Worm (Caenorhabditis elegans) whole organism, L1 larva: ENCODE data around the gene taf-9.

ENCODE experiments used
- C04F5.9 ChIP-seq: sonication (generic microtip); optimal IDR thresholded peaks from 2 replicates; lab custom pipeline; 2016; ENCODE audit warnings: missing genetic modification characterization, missing compliant biosample characterization
- C16A3.4 ChIP-seq: fragments of 150-350 bp; optimal IDR thresholded peaks from 2 replicates; lab custom pipeline; 2014; ENCODE audit warnings: missing biosample characterization, missing genetic modification characterization
- F16B12.6 ChIP-seq: fragments of 150-350 bp; optimal IDR thresholded peaks from 2 replicates; lab custom pipeline; 2014; ENCODE audit warnings: missing biosample characterization, missing genetic modification characterization
- aly-2 ChIP-seq: fragments of 150-350 bp; optimal IDR thresholded peaks from 2 replicates; lab custom pipeline; 2014; ENCODE audit warnings: missing biosample characterization, missing genetic modification characterization
- ama-1 ChIP-seq: fragments of 150-350 bp; optimal IDR thresholded peaks from 2 replicates; lab custom pipeline; 2014
- blmp-1 ChIP-seq: fragments of 150-350 bp; optimal IDR thresholded peaks from 2 replicates; lab custom pipeline; 2014; ENCODE audit warnings: missing biosample characterization, missing genetic modification characterization
- ceh-63 ChIP-seq: fragments of 200-800 bp; sonication (Bioruptor generic); optimal IDR thresholded peaks from 2 replicates; lab custom pipeline; 2018; ENCODE audit warnings: mild to moderate bottlenecking, missing genetic modification characterization, missing compliant biosample characterization
- ceh-82 ChIP-seq, 3 experiments: fragments of 150-350 bp in 1 of 3; sonication (generic microtip) in 2 of 3; optimal IDR thresholded peaks; 2 replicates each; lab custom pipeline; 2014 to 2017; ENCODE audit warnings: missing biosample characterization in 3 of 3, missing genetic modification characterization in 3 of 3
- ceh-88 ChIP-seq: fragments of 200-800 bp; sonication (Bioruptor generic); IDR thresholded peaks from 2 replicates; pipeline ENCODE4 v1.3.6; 2022; ENCODE audit warnings: missing genetic modification characterization, missing compliant biosample characterization
- ceh-90 ChIP-seq: sonication (generic microtip); optimal IDR thresholded peaks from 2 replicates; lab custom pipeline; 2016; ENCODE audit warnings: missing genetic modification characterization, missing compliant biosample characterization
- ces-1 ChIP-seq: fragments of 150-350 bp; optimal IDR thresholded peaks from 2 replicates; lab custom pipeline; 2014; ENCODE audit warnings: missing biosample characterization, missing genetic modification reagents, missing genetic modification characterization
- egl-13 ChIP-seq: sonication (generic microtip); optimal IDR thresholded peaks from 2 replicates; lab custom pipeline; 2016; ENCODE audit warnings: missing genotype, missing genetic modification reagents, missing genetic modification characterization, missing compliant biosample characterization
- elt-3 ChIP-seq, 6 experiments: fragments of 150-350 bp in 1 of 6; sonication (generic microtip); optimal IDR thresholded peaks; 2 replicates each; lab custom pipeline; 2017 to 2018; ENCODE audit warnings: missing biosample characterization in 6 of 6, missing genetic modification characterization in 6 of 6, inconsistent platforms in 1 of 6
- ets-5 ChIP-seq: fragments of 200-800 bp; sonication (Bioruptor generic); IDR thresholded peaks from 2 replicates; pipeline ENCODE4 v1.3.6; 2022; ENCODE audit warnings: missing genetic modification characterization, missing compliant biosample characterization
- fos-1 ChIP-seq: fragments of 150-350 bp; optimal IDR thresholded peaks from 2 replicates; lab custom pipeline; 2014; ENCODE audit warnings: missing biosample characterization, missing genetic modification characterization
- hlh-17 ChIP-seq: fragments of 200-800 bp; sonication (Bioruptor generic); optimal IDR thresholded peaks from 2 replicates; lab custom pipeline; 2018; ENCODE audit warnings: missing genetic modification characterization, mild to moderate bottlenecking, missing compliant biosample characterization, moderate library complexity, borderline replicate concordance
- hlh-4 ChIP-seq: sonication (generic microtip); optimal IDR thresholded peaks from 2 replicates; lab custom pipeline; 2016; ENCODE audit warnings: mild to moderate bottlenecking, missing genetic modification characterization, missing compliant biosample characterization
- jun-1 ChIP-seq: fragments of 150-350 bp; optimal IDR thresholded peaks from 2 replicates; lab custom pipeline; 2014; ENCODE audit warnings: missing biosample characterization, missing genetic modification reagents, missing genetic modification characterization
- lin-13 ChIP-seq: fragments of 150-350 bp; optimal IDR thresholded peaks from 2 replicates; lab custom pipeline; 2014; ENCODE audit warnings: missing biosample characterization, missing genetic modification reagents, missing genetic modification characterization
- lin-35 ChIP-seq, 2 experiments: fragments of 150-350 bp; optimal IDR thresholded peaks; 2 replicates each; lab custom pipeline; 2014; ENCODE audit warnings: missing biosample characterization in 2 of 2, missing genetic modification characterization in 2 of 2, missing genetic modification reagents in 2 of 2
- lir-3 ChIP-seq: sonication (generic microtip); optimal IDR thresholded peaks from 2 replicates; lab custom pipeline; 2016; ENCODE audit warnings: mild to moderate bottlenecking, missing genetic modification characterization, moderate library complexity, missing compliant biosample characterization; ENCODE audit not compliant: poor library complexity
- mep-1 ChIP-seq: fragments of 150-350 bp; optimal IDR thresholded peaks from 2 replicates; lab custom pipeline; 2014; ENCODE audit warnings: missing biosample characterization, missing genetic modification characterization
- nhr-11 ChIP-seq: fragments of 150-350 bp; optimal IDR thresholded peaks from 2 replicates; lab custom pipeline; 2014; ENCODE audit warnings: missing biosample characterization, missing genetic modification characterization
- nhr-12 ChIP-seq: sonication (generic microtip); optimal IDR thresholded peaks from 2 replicates; lab custom pipeline; 2017; ENCODE audit warnings: missing biosample characterization, missing genetic modification characterization
- nhr-19 ChIP-seq: fragments of 200-800 bp; sonication (Bioruptor generic); conservative IDR thresholded peaks from 2 replicates; pipeline ENCODE4 v1.3.6; 2022; ENCODE audit warnings: missing genetic modification characterization, missing compliant biosample characterization
- nhr-237 ChIP-seq: fragments of 150-350 bp; optimal IDR thresholded peaks from 2 replicates; lab custom pipeline; 2014; ENCODE audit warnings: missing biosample characterization, missing genetic modification characterization
- nhr-28 ChIP-seq: fragments of 150-350 bp; optimal IDR thresholded peaks from 2 replicates; lab custom pipeline; 2014; ENCODE audit warnings: missing biosample characterization, missing genetic modification characterization
- nhr-71 ChIP-seq: sonication (generic microtip); optimal IDR thresholded peaks from 2 replicates; lab custom pipeline; 2016; ENCODE audit warnings: mild to moderate bottlenecking, missing genetic modification characterization, moderate library complexity, missing compliant biosample characterization
- nhr-76 ChIP-seq: sonication (generic microtip); optimal IDR thresholded peaks from 2 replicates; lab custom pipeline; 2017; ENCODE audit warnings: missing biosample characterization, missing genetic modification characterization
- nhr-77 ChIP-seq: fragments of 150-350 bp; optimal IDR thresholded peaks from 2 replicates; lab custom pipeline; 2014; ENCODE audit warnings: missing biosample characterization, missing genetic modification characterization
- nhr-84 ChIP-seq: sonication (generic microtip); optimal IDR thresholded peaks from 2 replicates; lab custom pipeline; 2017; ENCODE audit warnings: missing biosample characterization, missing genetic modification characterization
- nhr-85 ChIP-seq: sonication (generic microtip); peaks from one replicate; lab custom pipeline; 2016; ENCODE audit warnings: missing genetic modification characterization, inconsistent platforms, missing compliant biosample characterization
- nhr-90 ChIP-seq: sonication (generic microtip); optimal IDR thresholded peaks from 2 replicates; lab custom pipeline; 2016; ENCODE audit warnings: mild to moderate bottlenecking, missing genetic modification characterization, missing compliant biosample characterization; ENCODE audit not compliant: poor library complexity
- pqm-1 ChIP-seq: sonication (generic microtip); optimal IDR thresholded peaks from 3 replicates; lab custom pipeline; 2017; ENCODE audit warnings: missing biosample characterization, missing genetic modification characterization
- snpc-4 ChIP-seq: fragments of 150-350 bp; optimal IDR thresholded peaks from 2 replicates; lab custom pipeline; 2014; ENCODE audit warnings: missing biosample characterization, missing genetic modification characterization
- sox-4 ChIP-seq: sonication (generic microtip); optimal IDR thresholded peaks from 2 replicates; lab custom pipeline; 2016; ENCODE audit warnings: missing genetic modification characterization, missing compliant biosample characterization
- sptf-1 ChIP-seq: fragments of 150-350 bp; optimal IDR thresholded peaks from 2 replicates; lab custom pipeline; 2014; ENCODE audit warnings: missing biosample characterization, missing genetic modification characterization
- sup-37 ChIP-seq: fragments of 200-800 bp; sonication (Bioruptor generic); optimal IDR thresholded peaks from 2 replicates; lab custom pipeline; 2018; ENCODE audit warnings: mild to moderate bottlenecking, missing genetic modification characterization, missing compliant biosample characterization
- swsn-7 ChIP-seq: sonication (generic microtip); optimal IDR thresholded peaks from 2 replicates; lab custom pipeline; 2016; ENCODE audit warnings: missing genetic modification characterization, missing compliant biosample characterization
- tbx-2 ChIP-seq: sonication (generic microtip); optimal IDR thresholded peaks from 2 replicates; lab custom pipeline; 2016; ENCODE audit warnings: missing genetic modification characterization, missing compliant biosample characterization
- unc-62 ChIP-seq: fragments of 150-350 bp; optimal IDR thresholded peaks from 2 replicates; lab custom pipeline; 2014; ENCODE audit warnings: missing biosample characterization, missing genetic modification reagents, missing genetic modification characterization
- unc-98 ChIP-seq: fragments of 200-800 bp; sonication (Bioruptor generic); IDR thresholded peaks from 2 replicates; pipeline ENCODE4 v1.3.6; 2022; ENCODE audit warnings: missing genetic modification characterization, missing compliant biosample characterization
- vab-15 ChIP-seq: sonication (generic microtip); optimal IDR thresholded peaks from 2 replicates; lab custom pipeline; 2017; ENCODE audit warnings: missing genotype, mild to moderate bottlenecking, missing genetic modification characterization, missing compliant biosample characterization
- zip-4 ChIP-seq: fragments of 200-800 bp; sonication (Bioruptor generic); optimal IDR thresholded peaks from 2 replicates; lab custom pipeline; 2018; ENCODE audit warnings: mild to moderate bottlenecking, missing genetic modification characterization, moderate library complexity, missing compliant biosample characterization
- ztf-4 ChIP-seq: fragments of 150-350 bp; optimal IDR thresholded peaks from 2 replicates; lab custom pipeline; 2014; ENCODE audit warnings: missing biosample characterization, missing genetic modification characterization

The taf-9 gene

DNA sequence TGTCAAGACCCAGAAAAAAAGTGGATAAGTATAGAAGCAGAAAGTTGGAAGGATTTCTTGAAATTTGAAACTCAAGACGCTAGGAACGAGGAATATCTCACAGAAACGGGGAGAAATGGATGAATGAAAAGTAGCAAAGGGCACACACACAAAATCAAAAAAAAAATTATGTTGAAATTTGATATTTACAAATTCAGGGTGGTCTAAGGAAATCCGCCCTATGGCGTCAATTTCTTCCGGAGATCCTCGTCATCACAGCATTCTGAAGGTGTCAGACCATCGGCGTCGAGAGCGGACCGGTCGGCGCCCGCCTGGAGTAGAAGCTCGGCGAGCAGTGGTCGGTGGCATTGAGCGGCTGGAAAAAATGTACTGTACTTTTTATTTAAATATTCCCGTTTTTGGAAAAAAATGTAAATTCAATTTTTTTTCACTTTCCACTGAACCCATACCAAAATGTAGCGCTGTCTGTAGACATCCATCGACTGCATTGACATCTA lies 16.0 kb downstream of the taf-9 start:
- TF ChIP-seq pqm-1 (tag; lab: Kevin White, UChicago), result no peak
- TF ChIP-seq lin-13 (GFP tag; lab: Kevin White, UChicago), result no peak
- TF ChIP-seq lin-35 (GFP tag; optimal IDR thresholded peaks at IDR 0.05; lab: Kevin White, UChicago), result no peak
- no peak for TF ChIP-seq nhr-77
- no peak for TF ChIP-seq nhr-85 (tag; lab: Kevin White, UChicago)
- TF ChIP-seq F16B12.6, result no peak
- TF ChIP-seq unc-98 (GFP tag; lab: Robert Waterston, UW), result no peak
- TF ChIP-seq hlh-4, result no peak
- no peak for TF ChIP-seq nhr-19
- TF ChIP-seq jun-1, result no peak
- TF ChIP-seq ama-1 (lab: Kevin White, UChicago), result no peak
- TF ChIP-seq egl-13 (tag; lab: Kevin White, UChicago), result no peak
- TF ChIP-seq elt-3 (tag; optimal IDR thresholded peaks at IDR 0.05; lab: Kevin White, UChicago), result no peak
- TF ChIP-seq aly-2 (tag; lab: Kevin White, UChicago), result no peak
- no peak for TF ChIP-seq nhr-28 (tag; lab: Kevin White, UChicago)
- TF ChIP-seq vab-15 (tag; lab: Kevin White, UChicago), result no peak
- no peak for TF ChIP-seq hlh-17 (GFP tag; lab: Kevin White, UChicago)

DNA sequence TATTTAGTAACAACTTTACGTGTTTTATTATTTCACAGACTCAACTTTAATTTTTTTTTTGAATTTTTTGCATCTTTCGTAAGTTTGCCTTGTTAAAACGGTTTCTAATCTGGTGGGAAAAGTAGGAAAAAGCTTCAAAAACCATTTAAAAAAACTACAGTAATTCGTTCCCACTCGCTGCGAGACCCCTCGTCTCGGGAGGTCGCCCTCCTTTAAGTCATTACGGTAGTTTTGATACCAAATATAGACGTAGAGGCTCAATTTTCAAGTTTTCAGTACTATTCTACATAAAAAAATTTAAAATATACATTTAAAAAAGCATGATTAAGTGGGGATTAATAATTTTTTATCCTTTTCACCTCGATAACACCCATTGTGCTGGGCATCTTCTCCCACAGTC lies 16.8 kb downstream of the taf-9 start:
- TF ChIP-seq snpc-4 (tag; lab: Kevin White, UChicago), result no peak
- TF ChIP-seq sox-4 (tag; lab: Kevin White, UChicago), result no peak
- TF ChIP-seq ceh-82 (tag; optimal IDR thresholded peaks at IDR 0.05; lab: Kevin White, UChicago), result no peak
- no peak for TF ChIP-seq vab-15 (tag; lab: Kevin White, UChicago)
- no peak for TF ChIP-seq nhr-11
- no peak for TF ChIP-seq nhr-84
- TF ChIP-seq jun-1, result no peak
- no peak for TF ChIP-seq mep-1 (tag; lab: Kevin White, UChicago)
- no peak for TF ChIP-seq sup-37 (GFP tag; lab: Kevin White, UChicago)
- TF ChIP-seq ama-1 (lab: Kevin White, UChicago), result no peak
- no peak for TF ChIP-seq nhr-12 (tag; lab: Kevin White, UChicago)
- no peak for TF ChIP-seq ceh-90 (tag; lab: Kevin White, UChicago)
- TF ChIP-seq nhr-90, result no peak
- no peak for TF ChIP-seq ceh-63 (GFP tag; lab: Kevin White, UChicago)
- no peak for TF ChIP-seq fos-1 (tag; lab: Kevin White, UChicago)
- TF ChIP-seq F16B12.6, result no peak

DNA sequence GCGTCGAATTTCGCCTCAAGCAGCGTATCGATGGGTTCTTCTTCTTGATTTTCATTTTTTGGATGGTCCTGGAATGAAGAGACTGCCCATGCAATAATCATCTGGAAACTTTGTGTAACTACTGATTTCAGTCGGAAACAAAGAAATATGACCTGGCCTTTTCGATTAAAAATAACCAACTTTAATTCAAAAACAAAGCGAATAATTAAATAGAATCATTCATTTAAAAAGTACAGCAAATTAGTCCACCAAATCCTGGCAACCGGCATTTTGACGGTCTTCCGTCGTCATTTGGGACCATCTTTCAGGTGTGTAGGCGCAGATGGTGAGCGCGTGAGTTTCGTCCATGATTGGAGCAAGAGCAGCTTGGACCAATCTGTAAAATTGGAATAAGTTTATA lies 17.5 kb downstream of the taf-9 start, which contains the start of gene acbp-5:
TSS of gene acbp-5 (minus strand) at position 101 of the 400 bp plus-strand sequence.
- no peak for TF ChIP-seq tbx-2 (tag; lab: Kevin White, UChicago)
- no peak for TF ChIP-seq sptf-1
- TF ChIP-seq hlh-17 (GFP tag; lab: Kevin White, UChicago), result no peak
- no peak for TF ChIP-seq lir-3 (tag; lab: Kevin White, UChicago)
- no peak for TF ChIP-seq ets-5 (GFP tag; lab: Robert Waterston, UW)
- no peak for TF ChIP-seq unc-62
- TF ChIP-seq snpc-4 (tag; lab: Kevin White, UChicago), result no peak
- TF ChIP-seq nhr-237, result no peak
- no peak for TF ChIP-seq zip-4 (GFP tag; lab: Kevin White, UChicago)
- no peak for TF ChIP-seq jun-1
- no peak for TF ChIP-seq nhr-76 (tag; lab: Kevin White, UChicago)
- TF ChIP-seq, all 84 proteins: peak for 0

DNA sequence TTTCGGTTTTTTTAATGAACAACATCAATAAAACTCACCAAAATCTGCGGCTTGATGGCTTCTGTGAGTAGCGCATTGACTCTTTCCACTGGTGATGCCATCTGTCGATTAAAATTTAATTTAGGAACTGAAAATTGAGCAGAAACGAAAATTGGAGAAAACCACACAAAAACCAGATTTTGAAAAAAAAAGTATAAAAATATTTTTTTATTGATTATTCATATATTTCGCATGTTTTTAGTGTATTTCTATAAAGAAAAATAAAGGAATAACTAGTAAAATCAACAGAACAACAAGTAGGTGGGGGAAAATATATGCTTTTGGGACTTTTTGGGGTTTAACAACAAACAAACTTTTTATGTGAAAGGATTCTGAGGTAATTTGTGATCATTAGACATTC lies 18.2 kb downstream of the taf-9 start, which contains the start of gene T12D8.10:
TSS of gene T12D8.10 (minus strand) at position 101 of the 400 bp plus-strand sequence.
- TF ChIP-seq ceh-82 (tag; optimal IDR thresholded peaks at IDR 0.05; lab: Kevin White, UChicago) (no peak), nhr-85 (tag; lab: Kevin White, UChicago) (no peak), nhr-71 (tag; lab: Kevin White, UChicago) (no peak), C16A3.4 (tag; lab: Kevin White, UChicago) (no peak), swsn-7 (tag; lab: Kevin White, UChicago) (no peak), blmp-1 (no peak), nhr-77 (no peak), nhr-19 (no peak), ama-1 (lab: Kevin White, UChicago) (no peak), ces-1 (GFP tag; lab: Kevin White, UChicago) (no peak), ztf-4 (tag; lab: Kevin White, UChicago) (no peak), C04F5.9 (no peak), nhr-11 (no peak), fos-1 (tag; lab: Kevin White, UChicago) (no peak), aly-2 (tag; lab: Kevin White, UChicago) (no peak), ets-5 (GFP tag; lab: Robert Waterston, UW) (no peak), nhr-84 (no peak), ceh-88 (GFP tag; lab: Robert Waterston, UW) (no peak)
